Fruit fly (Drosophila melanogaster) whole organism, adult: ENCODE measurements around the gene yellow-e.

Experiments used
- CG12768 ChIP-seq: fragments of 200-800 bp; sonication (Bioruptor generic); optimal IDR thresholded peaks from 2 replicates; lab custom pipeline; 2017; ENCODE audit warnings: missing biosample characterization, missing genetic modification characterization, mild to moderate bottlenecking, moderate library complexity, missing genetic modification reagents
- Hr96 ChIP-seq: fragments of 200-800 bp; sonication (Bioruptor generic); optimal IDR thresholded peaks from 2 replicates; lab custom pipeline; 2016; ENCODE audit warnings: missing biosample characterization, missing genetic modification characterization
- kay ChIP-seq: fragments of 200-800 bp; sonication (Bioruptor generic); peaks from one replicate; lab custom pipeline; 2016; ENCODE audit warnings: missing biosample characterization, missing genetic modification characterization, borderline replicate concordance
- tj ChIP-seq: fragments of 200-800 bp; sonication (Bioruptor generic); optimal IDR thresholded peaks from 3 replicates; lab custom pipeline; 2017; ENCODE audit warnings: missing biosample characterization, mild to moderate bottlenecking, missing genetic modification characterization, moderate library complexity
- toe ChIP-seq: fragments of 200-800 bp; sonication (Bioruptor generic); optimal IDR thresholded peaks from 2 replicates; lab custom pipeline; 2016; ENCODE audit warnings: missing biosample characterization, missing genetic modification characterization

DNA sequence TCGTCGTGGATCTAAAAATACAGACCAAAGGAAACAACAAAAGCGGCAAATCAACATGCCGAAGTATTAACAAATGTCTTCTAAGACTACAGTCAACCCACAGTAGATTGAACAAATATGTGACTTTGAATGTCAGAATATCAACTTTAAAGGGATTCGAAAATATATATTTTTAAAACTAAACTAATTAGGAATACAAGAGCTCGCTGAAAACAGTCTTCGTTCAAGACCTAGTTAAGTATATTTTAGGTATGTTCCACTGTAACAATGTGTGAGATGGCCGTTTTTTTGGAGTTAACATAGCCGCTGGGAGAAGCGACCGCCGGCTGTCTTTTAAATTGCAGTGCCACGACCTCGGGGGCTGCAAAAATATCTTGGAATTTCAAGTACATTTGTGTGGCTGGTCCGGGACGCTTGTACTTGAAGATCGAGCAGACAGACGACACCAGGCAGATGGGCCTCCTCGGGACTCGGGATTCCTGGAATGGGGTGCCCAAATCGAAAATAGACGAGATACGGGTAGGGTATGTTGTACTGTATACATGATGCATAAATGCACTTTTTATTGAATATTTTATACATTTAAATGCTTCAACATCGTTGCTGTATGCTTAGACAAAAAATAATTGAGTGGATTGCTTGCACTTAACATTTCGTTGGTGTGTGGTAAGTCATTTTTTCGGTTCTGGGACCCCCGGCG is 13.4 kb upstream of the yellow-e start:
- TF ChIP-seq CG12768 (GFP tag; lab: Kevin White, UChicago), result no peak
- TF ChIP-seq toe (GFP tag; lab: Kevin White, UChicago), result no peak
- no peak for TF ChIP-seq Hr96 (GFP tag; lab: Kevin White, UChicago)
- TF ChIP-seq tj (GFP tag; lab: Kevin White, UChicago), result no peak
- no peak for TF ChIP-seq kay (GFP tag; lab: Kevin White, UChicago)
